Fruit fly (Drosophila melanogaster) whole organism, adult: Measurements from ENCODE around the gene mRpL36.

ENCODE experiments used
- CG11617 ChIP-seq: fragments of 200-800 bp; sonication (Bioruptor generic); optimal IDR thresholded peaks from 2 replicates; lab custom pipeline; 2017; ENCODE audit warnings: mild to moderate bottlenecking, missing biosample characterization, missing genetic modification reagents, missing genetic modification characterization
- CG12768 ChIP-seq: fragments of 200-800 bp; sonication (Bioruptor generic); optimal IDR thresholded peaks from 2 replicates; lab custom pipeline; 2017; ENCODE audit warnings: missing biosample characterization, missing genetic modification characterization, mild to moderate bottlenecking, moderate library complexity, missing genetic modification reagents
- CG14711 ChIP-seq: fragments of 200-800 bp; sonication (Bioruptor generic); optimal IDR thresholded peaks from 2 replicates; lab custom pipeline; 2018; ENCODE audit warnings: missing biosample characterization, mild to moderate bottlenecking, missing genetic modification characterization, moderate library complexity
- CG1620 ChIP-seq: fragments of 200-800 bp; sonication (Bioruptor generic); optimal IDR thresholded peaks from 2 replicates; lab custom pipeline; 2016; ENCODE audit warnings: missing biosample characterization, missing genetic modification characterization
- CG33017 ChIP-seq: fragments of 200-800 bp; sonication (Bioruptor generic); optimal IDR thresholded peaks from 2 replicates; lab custom pipeline; 2018; ENCODE audit warnings: missing biosample characterization, mild to moderate bottlenecking, missing genetic modification characterization, moderate library complexity
- CG5204 ChIP-seq: fragments of 200-800 bp; sonication (Bioruptor generic); optimal IDR thresholded peaks from 2 replicates; lab custom pipeline; 2016; ENCODE audit warnings: missing biosample characterization, missing genetic modification characterization
- CG7045 ChIP-seq: fragments of 200-800 bp; sonication (Bioruptor generic); optimal IDR thresholded peaks from 2 replicates; lab custom pipeline; 2017; ENCODE audit warnings: missing biosample characterization, mild to moderate bottlenecking, missing genetic modification characterization
- CG7101 ChIP-seq: fragments of 200-800 bp; sonication (Bioruptor generic); optimal IDR thresholded peaks from 2 replicates; lab custom pipeline; 2018; ENCODE audit warnings: missing biosample characterization, mild to moderate bottlenecking, missing genetic modification characterization, moderate library complexity
- Clk ChIP-seq: fragments of 200-800 bp; sonication (Bioruptor generic); optimal IDR thresholded peaks from 2 replicates; lab custom pipeline; 2017; ENCODE audit warnings: missing biosample characterization, missing genetic modification characterization
- Crg-1 ChIP-seq: fragments of 200-800 bp; sonication (Bioruptor generic); optimal IDR thresholded peaks from 2 replicates; lab custom pipeline; 2016; ENCODE audit warnings: missing biosample characterization, missing genetic modification characterization
- Hr96 ChIP-seq: fragments of 200-800 bp; sonication (Bioruptor generic); optimal IDR thresholded peaks from 2 replicates; lab custom pipeline; 2016; ENCODE audit warnings: missing biosample characterization, missing genetic modification characterization
- Mnt ChIP-seq: fragments of 200-800 bp; sonication (Bioruptor generic); optimal IDR thresholded peaks from 2 replicates; lab custom pipeline; 2016; ENCODE audit warnings: missing biosample characterization, mild to moderate bottlenecking, missing genetic modification characterization
- bab1 ChIP-seq: fragments of 200-800 bp; sonication (Bioruptor generic); optimal IDR thresholded peaks from 3 replicates; lab custom pipeline; 2019; ENCODE audit warnings: missing biosample characterization, mild to moderate bottlenecking, missing genetic modification characterization, moderate library complexity
- cic ChIP-seq: fragments of 200-800 bp; sonication (Bioruptor generic); optimal IDR thresholded peaks from 2 replicates; lab custom pipeline; 2017; ENCODE audit warnings: missing biosample characterization, mild to moderate bottlenecking, missing genetic modification characterization, moderate library complexity
- cnc ChIP-seq, 2 experiments: fragments of >200 bp; optimal IDR thresholded peaks; 2 replicates each; lab custom pipeline; 2017
- kay ChIP-seq: fragments of 200-800 bp; sonication (Bioruptor generic); peaks from one replicate; lab custom pipeline; 2016; ENCODE audit warnings: missing biosample characterization, missing genetic modification characterization, borderline replicate concordance
- ovo ChIP-seq: fragments of 200-800 bp; sonication (Bioruptor generic); optimal IDR thresholded peaks from 2 replicates; lab custom pipeline; 2016; ENCODE audit warnings: missing biosample characterization, missing genetic modification characterization
- pad ChIP-seq: fragments of 200-800 bp; sonication (Bioruptor generic); optimal IDR thresholded peaks from 3 replicates; lab custom pipeline; 2017; ENCODE audit warnings: missing biosample characterization, missing genetic modification characterization, mild to moderate bottlenecking, moderate library complexity, missing genetic modification reagents
- tj ChIP-seq: fragments of 200-800 bp; sonication (Bioruptor generic); optimal IDR thresholded peaks from 3 replicates; lab custom pipeline; 2017; ENCODE audit warnings: missing biosample characterization, mild to moderate bottlenecking, missing genetic modification characterization, moderate library complexity
- toe ChIP-seq: fragments of 200-800 bp; sonication (Bioruptor generic); optimal IDR thresholded peaks from 2 replicates; lab custom pipeline; 2016; ENCODE audit warnings: missing biosample characterization, missing genetic modification characterization

Gene mRpL36

dm6 chr3L:8137448-8137906, 12.5 kb upstream of the mRpL36 start, which contains the start of the genes Setx and mus301:
Gene Setx (minus strand): TSS chr3L:8137498.
Gene mus301 (plus strand): TSS chr3L:8137808.
- peak; percentile 91 for TF ChIP-seq Crg-1 (GFP tag; lab: Kevin White, UChicago)
- TF ChIP-seq CG12768 (GFP tag; lab: Kevin White, UChicago), result peak; percentile 88
- no peak for TF ChIP-seq kay
- TF ChIP-seq toe (GFP tag; lab: Kevin White, UChicago), result peak; percentile 89
- TF ChIP-seq CG5204 (GFP tag; lab: Kevin White, UChicago), result peak; percentile 89
- TF ChIP-seq Mnt, result peak; percentile 76
- peak; percentile 82 for TF ChIP-seq bab1
- TF ChIP-seq cic, result peak; percentile 34
- peak; percentile 68 for TF ChIP-seq Clk (GFP tag; lab: Kevin White, UChicago)
- TF ChIP-seq Hr96 (GFP tag; lab: Kevin White, UChicago), result peak; percentile 80
- TF ChIP-seq CG11617 (GFP tag; lab: Kevin White, UChicago), result peak; percentile 83
- no peak for TF ChIP-seq cnc (optimal IDR thresholded peaks at IDR 0.05; lab: Kevin White, UChicago)
- peak; percentile 90 for TF ChIP-seq ovo (GFP tag; lab: Kevin White, UChicago)
- peak; percentile 82 for TF ChIP-seq pad (GFP tag; lab: Kevin White, UChicago)
- peak; percentile 81 for TF ChIP-seq CG7045
- peak; percentile 90 for TF ChIP-seq CG1620
- peak; percentile 74 for TF ChIP-seq CG14711 (tag; lab: Kevin White, UChicago)
- peak; percentile 72 for TF ChIP-seq tj (GFP tag; lab: Kevin White, UChicago)
- TF ChIP-seq CG7101 (tag; lab: Kevin White, UChicago), result peak; percentile 84
- TF ChIP-seq CG33017 (tag; lab: Kevin White, UChicago), result peak; percentile 58

DNA sequence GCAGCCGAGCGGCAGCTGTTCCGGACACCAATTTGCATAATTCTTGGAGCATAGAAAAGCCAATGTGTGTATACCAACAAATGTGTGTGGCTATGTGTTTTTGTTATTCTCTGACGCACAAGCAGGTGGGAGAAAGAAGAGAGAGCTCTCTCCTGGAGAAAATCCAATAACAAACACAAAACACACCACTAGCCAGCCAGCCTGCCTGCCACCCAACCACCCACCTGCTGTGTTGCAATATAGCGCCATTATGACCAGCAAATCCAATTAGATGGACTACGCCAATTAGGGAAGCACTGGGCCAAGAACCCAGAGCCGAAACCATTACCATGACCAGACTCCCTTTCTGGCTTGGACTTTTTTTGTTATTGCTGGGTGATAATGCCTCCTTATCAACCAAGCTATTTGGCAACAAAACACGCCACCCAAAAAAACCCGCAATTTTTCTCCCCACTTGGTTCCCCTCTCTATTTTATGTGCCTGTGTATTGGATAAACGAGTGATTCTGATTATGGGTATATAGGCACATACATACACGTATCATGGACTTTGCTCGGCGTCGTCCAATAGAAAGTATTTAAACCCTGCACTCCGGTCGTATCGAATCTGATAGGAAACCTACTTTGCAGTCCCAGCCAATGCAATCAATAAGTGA, 3.6 kb upstream of the mRpL36 start:
- TF ChIP-seq CG5204 (GFP tag; lab: Kevin White, UChicago) (peak; percentile 42), CG11617 (GFP tag; lab: Kevin White, UChicago) (no peak), CG14711 (tag; lab: Kevin White, UChicago) (peak; percentile 27), kay (no peak), ovo (GFP tag; lab: Kevin White, UChicago) (no peak), Mnt (peak; percentile 60), CG7045 (peak; percentile 38), Clk (GFP tag; lab: Kevin White, UChicago) (no peak), pad (GFP tag; lab: Kevin White, UChicago) (peak; percentile 54), cic (peak; percentile 6), Hr96 (GFP tag; lab: Kevin White, UChicago) (no peak), CG12768 (GFP tag; lab: Kevin White, UChicago) (peak; percentile 72), CG1620 (no peak), Crg-1 (GFP tag; lab: Kevin White, UChicago) (no peak), cnc (optimal IDR thresholded peaks at IDR 0.05; lab: Kevin White, UChicago) (no peak), tj (GFP tag; lab: Kevin White, UChicago) (no peak), CG33017 (tag; lab: Kevin White, UChicago) (no peak), toe (GFP tag; lab: Kevin White, UChicago) (peak; percentile 34), CG7101 (tag; lab: Kevin White, UChicago) (no peak), bab1 (no peak)

dm6 chr3L:8127712-8128210, 2.8 kb upstream of the mRpL36 start, which contains the start of the genes Cds and Uba2:
Gene Cds (plus strand): TSS chr3L:8127762.
Gene Uba2 (minus strand): TSS chr3L:8127818.
- TF ChIP-seq Mnt, result peak; percentile 89
- peak; percentile 96 for TF ChIP-seq toe (GFP tag; lab: Kevin White, UChicago)
- TF ChIP-seq Hr96 (GFP tag; lab: Kevin White, UChicago), result no peak
- TF ChIP-seq cic, result peak; percentile 87
- peak; percentile 97 for TF ChIP-seq bab1
- peak; percentile 90 for TF ChIP-seq CG5204 (GFP tag; lab: Kevin White, UChicago)
- TF ChIP-seq CG1620, result peak; percentile 90
- TF ChIP-seq cnc (optimal IDR thresholded peaks at IDR 0.05; lab: Kevin White, UChicago), result no peak
- TF ChIP-seq CG14711 (tag; lab: Kevin White, UChicago), result peak; percentile 97
- TF ChIP-seq Clk (GFP tag; lab: Kevin White, UChicago), result peak; percentile 92
- peak; percentile 98 for TF ChIP-seq CG7101 (tag; lab: Kevin White, UChicago)
- TF ChIP-seq ovo (GFP tag; lab: Kevin White, UChicago), result peak; percentile 97
- no peak for TF ChIP-seq kay
- TF ChIP-seq CG7045, result peak; percentile 96
- TF ChIP-seq CG33017 (tag; lab: Kevin White, UChicago), result peak; percentile 95
- TF ChIP-seq pad (GFP tag; lab: Kevin White, UChicago), result peak; percentile 88
- TF ChIP-seq CG11617 (GFP tag; lab: Kevin White, UChicago), result peak; percentile 97
- TF ChIP-seq CG12768 (GFP tag; lab: Kevin White, UChicago), result peak; percentile 95
- peak; percentile 96 for TF ChIP-seq Crg-1 (GFP tag; lab: Kevin White, UChicago)
- TF ChIP-seq tj (GFP tag; lab: Kevin White, UChicago), result peak; percentile 93

- no peak for TF ChIP-seq CG5204 (GFP tag; lab: Kevin White, UChicago)
- TF ChIP-seq toe (GFP tag; lab: Kevin White, UChicago), result no peak
- TF ChIP-seq CG7045, result no peak
- TF ChIP-seq bab1, result peak; percentile 71
- TF ChIP-seq Hr96 (GFP tag; lab: Kevin White, UChicago), result no peak
- peak; percentile 44 for TF ChIP-seq CG14711 (tag; lab: Kevin White, UChicago)
- no peak for TF ChIP-seq CG12768 (GFP tag; lab: Kevin White, UChicago)
- TF ChIP-seq cnc (optimal IDR thresholded peaks at IDR 0.05; lab: Kevin White, UChicago), result no peak
- TF ChIP-seq CG1620, result peak; percentile 36
- TF ChIP-seq cic, result peak; percentile 13
- TF ChIP-seq CG33017 (tag; lab: Kevin White, UChicago), result peak; percentile 44
- no peak for TF ChIP-seq tj (GFP tag; lab: Kevin White, UChicago)
- peak; percentile 56 for TF ChIP-seq Mnt
- peak; percentile 29 for TF ChIP-seq CG11617 (GFP tag; lab: Kevin White, UChicago)
- peak; percentile 18 for TF ChIP-seq Crg-1 (GFP tag; lab: Kevin White, UChicago)
- peak; percentile 61 for TF ChIP-seq CG7101 (tag; lab: Kevin White, UChicago)
- no peak for TF ChIP-seq Clk (GFP tag; lab: Kevin White, UChicago)
- TF ChIP-seq ovo (GFP tag; lab: Kevin White, UChicago), result no peak
- TF ChIP-seq kay, result no peak
- peak; percentile 17 for TF ChIP-seq pad (GFP tag; lab: Kevin White, UChicago)
Observed at dm6 chr3L:8121590-8121989, 3.3 kb downstream of the mRpL36 start, which contains the start of gene ldbr. Gene ldbr (plus strand): TSS chr3L:8121827.
